Worm (Caenorhabditis elegans) whole organism, dauer: ENCODE results near the gene rab-3.

ENCODE experiments used
- unc-62 ChIP-seq: sonication (generic microtip); optimal IDR thresholded peaks from 2 replicates; lab custom pipeline; 2017; ENCODE audit warnings: missing biosample characterization, missing genetic modification reagents, missing genetic modification characterization

rab-3 gene

ce11 chrII:5735744-5736143 lies 8.1 kb upstream of the rab-3 start:
- TF ChIP-seq unc-62 (GFP tag; lab: Kevin White, UChicago): no peak

- TF ChIP-seq unc-62 (GFP tag; lab: Kevin White, UChicago): no peak
Measured at ce11 chrII:5734883-5735282, 7.2 kb upstream of the rab-3 start.

- no peak for TF ChIP-seq unc-62 (GFP tag; lab: Kevin White, UChicago)
Measured at ce11 chrII:5730343-5731083, 2.9 kb upstream of the rab-3 start, which contains the start of the genes C18A3.7 and C18A3.11. TSS of gene C18A3.7 (minus strand) at chrII:5730443. TSS of gene C18A3.11 (plus strand) at chrII:5731033.

- no peak for TF ChIP-seq unc-62 (GFP tag; lab: Kevin White, UChicago)
Measured at ce11 chrII:5725094-5725493, 2.6 kb downstream of the rab-3 start.

- no peak for TF ChIP-seq unc-62 (GFP tag; lab: Kevin White, UChicago)
Measured at ce11 chrII:5719848-5720247, 7.8 kb downstream of the rab-3 start, which contains the start of gene damt-1. TSS of gene damt-1 (plus strand) at chrII:5720148.

- no peak for TF ChIP-seq unc-62 (GFP tag; lab: Kevin White, UChicago)
Measured at ce11 chrII:5717831-5718230, 9.8 kb downstream of the rab-3 start, which contains the start of gene zipt-3. TSS of gene zipt-3 (plus strand) at chrII:5718131.

- TF ChIP-seq unc-62 (GFP tag; lab: Kevin White, UChicago): no peak
Measured at ce11 chrII:5715745-5716357, 11.8 kb downstream of the rab-3 start, which contains the start of the genes C18A3.10 and C18A3.3. TSS of gene C18A3.10 (minus strand) at chrII:5715845. TSS of gene C18A3.3 (plus strand) at chrII:5716307.

ce11 chrII:5714807-5715206 lies 12.8 kb downstream of the rab-3 start, which contains the start of the genes tiar-1 and lelo-4:
TSS of gene tiar-1 (minus strand) at chrII:5714823.
TSS of gene lelo-4 (plus strand) at chrII:5714924.
- TF ChIP-seq unc-62 (GFP tag; lab: Kevin White, UChicago): no peak

- TF ChIP-seq unc-62 (GFP tag; lab: Kevin White, UChicago): no peak
Measured at ce11 chrII:5712126-5712525, 15.5 kb downstream of the rab-3 start.

ce11 chrII:5710835-5711234 lies 16.8 kb downstream of the rab-3 start:
- TF ChIP-seq unc-62 (GFP tag; lab: Kevin White, UChicago): no peak

ce11 chrII:5708154-5708553 lies 19.5 kb downstream of the rab-3 start:
- no peak for TF ChIP-seq unc-62 (GFP tag; lab: Kevin White, UChicago)

- TF ChIP-seq unc-62 (GFP tag; lab: Kevin White, UChicago): no peak
Measured at ce11 chrII:5707532-5707931, 20.1 kb downstream of the rab-3 start, which contains the start of gene osta-2. TSS of gene osta-2 (plus strand) at chrII:5707691.

ce11 chrII:5704479-5704878 lies 23.2 kb downstream of the rab-3 start:
- no peak for TF ChIP-seq unc-62 (GFP tag; lab: Kevin White, UChicago)

- TF ChIP-seq unc-62 (GFP tag; lab: Kevin White, UChicago): no peak
Measured at ce11 chrII:5702611-5703192, 25.0 kb downstream of the rab-3 start.

ce11 chrII:5701485-5701884 lies 26.2 kb downstream of the rab-3 start:
- no peak for TF ChIP-seq unc-62 (GFP tag; lab: Kevin White, UChicago)

- no peak for TF ChIP-seq unc-62 (GFP tag; lab: Kevin White, UChicago)
Measured at ce11 chrII:5698869-5699268, 28.8 kb downstream of the rab-3 start, which contains the start of the genes C25H3.10 and C25H3.1. TSS of gene C25H3.10 (minus strand) at chrII:5698969. TSS of gene C25H3.1 (plus strand) at chrII:5699071.
